Worm (Caenorhabditis elegans) whole organism, L1 larva: ENCODE data around the gene adss-1.

Experiments used
- ama-1 ChIP-seq: fragments of 150-350 bp; optimal IDR thresholded peaks from 2 replicates; lab custom pipeline; 2014
- egl-27 ChIP-seq, 2 experiments: fragments of 150-350 bp in 1 of 2; sonication (generic microtip); optimal IDR thresholded peaks; 3 replicates each; lab custom pipeline; 2017 to 2018; ENCODE audit warnings: missing biosample characterization in 2 of 2, missing genetic modification characterization in 2 of 2, missing genetic modification reagents in 2 of 2
- hlh-17 ChIP-seq: fragments of 200-800 bp; sonication (Bioruptor generic); optimal IDR thresholded peaks from 2 replicates; lab custom pipeline; 2018; ENCODE audit warnings: missing genetic modification characterization, mild to moderate bottlenecking, missing compliant biosample characterization, moderate library complexity, borderline replicate concordance
- ztf-11 ChIP-seq, 2 experiments: sonication (generic microtip); optimal IDR thresholded peaks; 2 replicates each; lab custom pipeline; 2016 to 2017; ENCODE audit warnings: missing genetic modification characterization in 2 of 2, missing biosample characterization in 1 of 2, missing compliant biosample characterization in 1 of 2

ce11 chrV:4823323-4823682 is at the start of gene adss-1:
- TF ChIP-seq ztf-11 (tag; optimal IDR thresholded peaks at IDR 0.05; lab: Kevin White, UChicago) (no peak), hlh-17 (GFP tag; lab: Kevin White, UChicago) (no peak), ama-1 (lab: Kevin White, UChicago) (no peak), egl-27 (tag; optimal IDR thresholded peaks at IDR 0.05; lab: Kevin White, UChicago) (no peak)
